Fruit fly (Drosophila melanogaster): Measurements from ENCODE around the gene GatC.

Gene GatC

dm6 chr2L:13851098-13851497 is 18.2 kb upstream of the GatC start:
- TF ChIP-seq esn (GFP tag; optimal IDR thresholded peaks at IDR 0.05) (no peak), Sox15 (GFP tag; optimal IDR thresholded peaks at IDR 0.05) (no peak), lz (GFP tag; optimal IDR thresholded peaks at IDR 0.05) (no peak), CG3919 (GFP tag; optimal IDR thresholded peaks at IDR 0.05) (no peak), spab (GFP tag; optimal IDR thresholded peaks at IDR 0.05) (no peak), achi (GFP tag; optimal IDR thresholded peaks at IDR 0.05) (no peak), CG32006 (GFP tag; optimal IDR thresholded peaks at IDR 0.05) (no peak), CG8319 (GFP tag; optimal IDR thresholded peaks at IDR 0.05) (no peak), Eip93F (GFP tag; optimal IDR thresholded peaks at IDR 0.05) (no peak), CG8632 (GFP tag; optimal IDR thresholded peaks at IDR 0.05) (no peak), Hr38 (GFP tag; optimal IDR thresholded peaks at IDR 0.05) (no peak), CG8119 (GFP tag; IDR thresholded peaks at IDR 0.05) (no peak), Ets21C (GFP tag; optimal IDR thresholded peaks at IDR 0.05) (no peak), CG15336 (GFP tag; IDR thresholded peaks at IDR 0.05) (no peak)

- no peak for TF ChIP-seq Hr38 (GFP tag; optimal IDR thresholded peaks at IDR 0.05)
- no peak for TF ChIP-seq Smox (GFP tag; optimal IDR thresholded peaks at IDR 0.05)
- no peak for TF ChIP-seq CG1621 (tag; optimal IDR thresholded peaks at IDR 0.05)
- no peak for TF ChIP-seq net (GFP tag; optimal IDR thresholded peaks at IDR 0.05)
- no peak for TF ChIP-seq Sox102F (GFP tag; optimal IDR thresholded peaks at IDR 0.05)
- TF ChIP-seq achi (GFP tag; optimal IDR thresholded peaks at IDR 0.05) = no peak
- no peak for TF ChIP-seq CG6808 (GFP tag; optimal IDR thresholded peaks at IDR 0.05)
Measured at dm6 chr2L:13849125-13849524, 16.2 kb upstream of the GatC start, which contains the start of gene CG7968. Gene CG7968 (plus strand): TSS chr2L:13849400.

dm6 chr2L:13847625-13848024 is 14.7 kb upstream of the GatC start, which contains the start of gene CG7953:
Gene CG7953 (plus strand): TSS chr2L:13847925.
- TF ChIP-seq Hr39 (GFP tag; optimal IDR thresholded peaks at IDR 0.05) = no peak
- TF ChIP-seq Ets21C (GFP tag; optimal IDR thresholded peaks at IDR 0.05) = no peak
- no peak for TF ChIP-seq CG6276 (GFP tag; optimal IDR thresholded peaks at IDR 0.05)
- no peak for TF ChIP-seq vri (GFP tag; optimal IDR thresholded peaks at IDR 0.05)
- no peak for TF ChIP-seq eg (GFP tag; IDR thresholded peaks at IDR 0.05)
- no peak for TF ChIP-seq fd59A (GFP tag; optimal IDR thresholded peaks at IDR 0.05)
- TF ChIP-seq Blimp-1 (GFP tag; optimal IDR thresholded peaks at IDR 0.05) = no peak
- no peak for TF ChIP-seq achi (GFP tag; optimal IDR thresholded peaks at IDR 0.05)
- TF ChIP-seq topi (GFP tag; optimal IDR thresholded peaks at IDR 0.05) = no peak
- no peak for TF ChIP-seq spab (GFP tag; optimal IDR thresholded peaks at IDR 0.05)
- TF ChIP-seq CG8632 (GFP tag; optimal IDR thresholded peaks at IDR 0.05) = no peak
- no peak for TF ChIP-seq CG10631 (GFP tag; optimal IDR thresholded peaks at IDR 0.05)
- no peak for TF ChIP-seq pdm3 (GFP tag; optimal IDR thresholded peaks at IDR 0.05)
- no peak for TF ChIP-seq CG15336 (GFP tag; IDR thresholded peaks at IDR 0.05)
- TF ChIP-seq dsx (GFP tag; optimal IDR thresholded peaks at IDR 0.05; ENCODE audit: poor library complexity, severe bottlenecking) = no peak
- no peak for TF ChIP-seq svp (GFP tag)
- no peak for TF ChIP-seq Eip93F (GFP tag; optimal IDR thresholded peaks at IDR 0.05)
- TF ChIP-seq CG34406 (GFP tag; optimal IDR thresholded peaks at IDR 0.05) = no peak
- TF ChIP-seq CG11294 (GFP tag; IDR thresholded peaks at IDR 0.05) = no peak

DNA sequence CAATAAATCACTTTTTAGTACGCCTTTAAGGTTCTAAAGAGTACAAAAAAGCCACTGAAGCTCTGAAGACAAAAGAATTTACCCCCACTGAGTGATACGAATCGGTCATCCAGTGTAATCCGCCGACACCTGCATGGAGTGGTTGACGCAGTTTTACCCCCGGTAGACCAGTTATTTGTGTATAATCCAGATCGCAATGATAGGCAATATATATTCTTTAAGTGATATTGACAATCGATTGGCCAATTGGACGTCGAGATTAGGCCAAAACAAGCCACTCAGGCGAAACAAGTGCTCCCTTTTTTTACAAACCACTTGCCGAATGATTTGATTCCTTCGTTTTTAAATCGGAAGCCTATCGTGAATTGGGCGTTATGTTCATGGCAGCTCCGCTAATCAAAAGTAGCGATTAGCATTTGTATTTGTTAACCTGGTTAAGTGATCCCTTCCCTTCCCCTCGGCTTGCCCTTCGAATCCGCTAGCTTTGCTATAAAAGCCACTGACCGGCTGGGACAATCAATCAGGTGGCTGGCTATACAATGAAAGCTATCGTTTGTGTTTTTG is 13.4 kb upstream of the GatC start, which contains the start of gene CG7916:
CG7916 (plus strand) TSS at position 514 of the 564 bp plus-strand sequence.
- TF ChIP-seq lz (GFP tag; optimal IDR thresholded peaks at IDR 0.05) (no peak), vri (GFP tag; optimal IDR thresholded peaks at IDR 0.05) (peak; percentile 33)

DNA sequence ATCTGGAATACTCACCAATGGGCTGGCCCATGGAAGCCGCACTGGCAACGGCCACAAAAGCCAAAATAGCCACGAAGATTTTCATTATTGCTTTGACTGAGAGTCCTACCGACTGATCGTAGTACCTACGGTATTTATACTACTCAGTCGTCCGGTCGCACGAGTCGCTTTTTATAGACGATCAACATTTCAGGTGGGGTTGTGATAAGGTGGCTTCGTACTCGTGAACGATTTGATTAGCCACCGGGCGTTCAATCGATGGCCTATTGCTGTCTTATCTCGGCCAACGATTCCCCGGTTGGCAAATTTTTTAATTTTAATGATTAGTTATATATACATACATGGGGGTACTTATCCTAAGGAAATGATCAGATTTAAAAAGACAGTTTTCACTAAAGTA is 12.3 kb upstream of the GatC start, which contains the start of gene CG8997:
CG8997 (minus strand) TSS at position 148 of the 400 bp plus-strand sequence.
- TF ChIP-seq net (GFP tag; optimal IDR thresholded peaks at IDR 0.05) = no peak
- peak; percentile 31 for TF ChIP-seq svp (GFP tag)
